Fruit fly (Drosophila melanogaster): Measurements from ENCODE around the gene Caper.

The Caper gene

DNA sequence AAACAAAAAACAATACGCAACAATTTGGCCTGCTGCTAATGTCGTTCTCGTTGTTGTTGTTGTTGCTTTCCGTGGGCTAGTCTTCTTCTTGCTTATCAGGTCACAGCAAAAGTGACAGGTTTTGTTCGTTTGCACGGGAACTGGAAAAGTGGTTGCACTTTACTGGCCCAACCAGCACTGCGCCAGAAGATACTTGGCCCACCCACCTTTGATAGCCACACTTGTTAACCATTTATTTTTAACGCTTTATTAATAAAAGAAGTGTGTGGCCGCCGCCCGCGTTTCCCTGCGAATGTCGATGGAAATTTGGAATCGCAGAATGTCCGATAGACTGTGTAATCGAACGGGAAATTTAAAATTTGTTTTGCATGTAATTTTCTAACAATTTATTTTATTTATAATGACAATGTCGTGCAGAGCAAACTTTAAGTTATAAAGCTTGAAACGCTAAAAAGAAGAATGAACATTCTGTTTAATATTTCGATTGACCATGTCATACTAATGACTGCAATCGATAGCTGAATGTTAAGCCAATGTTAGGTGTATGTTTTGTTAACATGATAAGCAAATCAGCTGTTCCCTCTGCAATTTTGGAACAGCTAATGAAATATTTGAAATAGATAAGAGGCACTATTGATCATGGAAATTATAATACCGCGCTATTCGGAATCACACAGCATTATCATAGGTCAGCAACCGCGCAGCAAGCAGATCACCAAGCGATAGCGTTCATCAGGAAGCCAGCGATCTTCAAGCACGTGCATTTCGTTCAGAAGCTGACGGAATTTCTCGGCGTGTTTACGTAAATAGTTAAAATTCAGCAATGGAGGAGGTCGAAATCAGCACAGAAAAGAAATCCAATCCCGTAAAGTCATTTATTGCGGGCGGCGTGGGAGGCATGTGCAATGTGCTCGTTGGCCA lies 5.3 kb upstream of the Caper start, which contains the start of the genes CG31908 and MME1:
TSS of gene CG31908 (minus strand) at position 402 of the 921 bp plus-strand sequence.
TSS of gene MME1 (plus strand) at position 539 of the 921 bp plus-strand sequence.
- peak; percentile 2 for TF ChIP-seq CG9948 (tag; optimal IDR thresholded peaks at IDR 0.05)
- no peak for TF ChIP-seq CG32121 (GFP tag; IDR thresholded peaks at IDR 0.05)
- no peak for TF ChIP-seq CG8301 (tag; optimal IDR thresholded peaks at IDR 0.05)
- TF ChIP-seq Pif1A (GFP tag; optimal IDR thresholded peaks at IDR 0.05) = peak; percentile 35
- TF ChIP-seq EcR (GFP tag; optimal IDR thresholded peaks at IDR 0.05) = peak; percentile 2
- no peak for TF ChIP-seq CG12605 (GFP tag; IDR thresholded peaks at IDR 0.05)
- peak; percentile 42; the same call in 1 of the 3 replicates for TF ChIP-seq CG4496 (GFP tag; IDR thresholded peaks at IDR 0.05)

DNA sequence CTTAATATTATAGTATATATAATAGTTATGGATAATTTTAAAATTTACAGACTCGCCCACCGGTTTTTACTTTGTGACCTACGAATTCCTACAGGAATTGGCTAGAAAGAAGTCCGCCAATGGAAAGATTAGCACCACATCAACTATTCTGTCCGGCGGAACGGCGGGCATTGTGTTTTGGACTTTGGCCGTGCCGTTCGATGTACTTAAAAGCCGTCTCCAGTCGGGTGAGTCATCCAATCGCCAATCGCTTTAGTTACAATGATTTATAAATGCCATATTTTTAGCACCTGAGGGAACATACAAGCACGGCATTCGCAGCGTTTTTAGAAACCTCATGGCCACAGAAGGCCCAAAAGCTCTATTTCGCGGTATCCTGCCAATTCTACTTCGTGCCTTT lies 4.1 kb upstream of the Caper start:
- no peak for TF ChIP-seq CG15710 (tag; optimal IDR thresholded peaks at IDR 0.05)
- TF ChIP-seq CG13204 (GFP tag; optimal IDR thresholded peaks at IDR 0.05) = no peak
- no peak for TF ChIP-seq CG9948 (tag; optimal IDR thresholded peaks at IDR 0.05)
- no peak for TF ChIP-seq Ets98B (GFP tag; IDR thresholded peaks at IDR 0.05)
- TF ChIP-seq gl (tag; optimal IDR thresholded peaks at IDR 0.05) = no peak

- no peak for TF ChIP-seq CG34367 (tag; optimal IDR thresholded peaks at IDR 0.05)
- TF ChIP-seq CG15710 (tag; optimal IDR thresholded peaks at IDR 0.05) = no peak
- no peak for TF ChIP-seq gl (tag; optimal IDR thresholded peaks at IDR 0.05)
- no peak for TF ChIP-seq fd96Ca (GFP tag; IDR thresholded peaks at IDR 0.05)
- TF ChIP-seq rn (GFP tag; IDR thresholded peaks at IDR 0.05) = no peak
- no peak for TF ChIP-seq CG8159 (tag; optimal IDR thresholded peaks at IDR 0.05)
- no peak for TF ChIP-seq CG17806 (tag; optimal IDR thresholded peaks at IDR 0.05)
- no peak for TF ChIP-seq CG9948 (tag; optimal IDR thresholded peaks at IDR 0.05)
- TF ChIP-seq CG10348 (GFP tag; IDR thresholded peaks at IDR 0.05) = no peak
- no peak for TF ChIP-seq Ets98B (GFP tag; IDR thresholded peaks at IDR 0.05)
- TF ChIP-seq Pif1B (GFP tag; optimal IDR thresholded peaks at IDR 0.05) = no peak
- TF ChIP-seq EcR (GFP tag; optimal IDR thresholded peaks at IDR 0.05) = no peak
- no peak for TF ChIP-seq CG14655 (GFP tag; optimal IDR thresholded peaks at IDR 0.05)
- TF ChIP-seq CG32121 (GFP tag; IDR thresholded peaks at IDR 0.05) = no peak
- no peak for TF ChIP-seq Pif1A (GFP tag; optimal IDR thresholded peaks at IDR 0.05)
- TF ChIP-seq CG12605 (GFP tag; IDR thresholded peaks at IDR 0.05) = no peak
- TF ChIP-seq Snoo (tag; optimal IDR thresholded peaks at IDR 0.05) = no peak
- no peak for TF ChIP-seq CG4496 (GFP tag; IDR thresholded peaks at IDR 0.05)
- no peak for TF ChIP-seq CG13204 (GFP tag; optimal IDR thresholded peaks at IDR 0.05)
- no peak for TF ChIP-seq D1 (tag; optimal IDR thresholded peaks at IDR 0.05)
These were observed 3.5 kb upstream of the Caper start for dm6 chr2L:7028990-7029389.

dm6 chr2L:7033100-7033675 lies 667 bp downstream of the Caper start:
- TF ChIP-seq Pif1A (GFP tag; optimal IDR thresholded peaks at IDR 0.05) = peak; percentile 65
- TF ChIP-seq CG8301 (tag; optimal IDR thresholded peaks at IDR 0.05) = peak; percentile 56
- no peak for TF ChIP-seq CG10348 (GFP tag; IDR thresholded peaks at IDR 0.05)
- no peak; the same call in 2 of the 3 replicates for TF ChIP-seq fd96Ca (GFP tag; IDR thresholded peaks at IDR 0.05)
- TF ChIP-seq D1 (tag; optimal IDR thresholded peaks at IDR 0.05) = peak; percentile 57
- no peak for TF ChIP-seq CG14655 (GFP tag; optimal IDR thresholded peaks at IDR 0.05)
- TF ChIP-seq CG15710 (tag; optimal IDR thresholded peaks at IDR 0.05) = peak; percentile 27
- TF ChIP-seq gl (tag; optimal IDR thresholded peaks at IDR 0.05) = peak; percentile 80
- no peak for TF ChIP-seq Pif1B (GFP tag; optimal IDR thresholded peaks at IDR 0.05)
- TF ChIP-seq rn (GFP tag; IDR thresholded peaks at IDR 0.05) = no peak
- peak; percentile 34 for TF ChIP-seq CG17806 (tag; optimal IDR thresholded peaks at IDR 0.05)
- no peak for TF ChIP-seq CG13204 (GFP tag; optimal IDR thresholded peaks at IDR 0.05)
- TF ChIP-seq CG34367 (tag; optimal IDR thresholded peaks at IDR 0.05) = peak; percentile 52
- TF ChIP-seq CG12605 (GFP tag; IDR thresholded peaks at IDR 0.05) = peak; percentile 63
- TF ChIP-seq CG4496 (GFP tag; IDR thresholded peaks at IDR 0.05) = peak; percentile 68
- peak; percentile 71 for TF ChIP-seq Ets98B (GFP tag; IDR thresholded peaks at IDR 0.05)
- peak; percentile 30 for TF ChIP-seq CG9948 (tag; optimal IDR thresholded peaks at IDR 0.05)
- TF ChIP-seq CG32121 (GFP tag; IDR thresholded peaks at IDR 0.05) = peak; percentile 74
- no peak for TF ChIP-seq CG8159 (tag; optimal IDR thresholded peaks at IDR 0.05)
- TF ChIP-seq EcR (GFP tag; optimal IDR thresholded peaks at IDR 0.05) = no peak

dm6 chr2L:7037773-7038327 lies 5.3 kb downstream of the Caper start, which contains the start of gene milt:
Gene milt, plus strand, starts transcription at chr2L:7037823.
- TF ChIP-seq Ets98B (GFP tag; IDR thresholded peaks at IDR 0.05) = no peak
- TF ChIP-seq CG4496 (GFP tag; IDR thresholded peaks at IDR 0.05) = peak; percentile 16; the same call in 1 of the 3 replicates
- TF ChIP-seq CG12605 (GFP tag; IDR thresholded peaks at IDR 0.05) = no peak
- no peak for TF ChIP-seq Pif1B (GFP tag; optimal IDR thresholded peaks at IDR 0.05)
- no peak for TF ChIP-seq CG14655 (GFP tag; optimal IDR thresholded peaks at IDR 0.05)
- no peak for TF ChIP-seq Pif1A (GFP tag; optimal IDR thresholded peaks at IDR 0.05)
- no peak for TF ChIP-seq fd96Ca (GFP tag; IDR thresholded peaks at IDR 0.05)

Measured in whole organism, pupa.